Worm (Caenorhabditis elegans): ENCODE measurements around the gene idh-2.

The idh-2 gene

DNA sequence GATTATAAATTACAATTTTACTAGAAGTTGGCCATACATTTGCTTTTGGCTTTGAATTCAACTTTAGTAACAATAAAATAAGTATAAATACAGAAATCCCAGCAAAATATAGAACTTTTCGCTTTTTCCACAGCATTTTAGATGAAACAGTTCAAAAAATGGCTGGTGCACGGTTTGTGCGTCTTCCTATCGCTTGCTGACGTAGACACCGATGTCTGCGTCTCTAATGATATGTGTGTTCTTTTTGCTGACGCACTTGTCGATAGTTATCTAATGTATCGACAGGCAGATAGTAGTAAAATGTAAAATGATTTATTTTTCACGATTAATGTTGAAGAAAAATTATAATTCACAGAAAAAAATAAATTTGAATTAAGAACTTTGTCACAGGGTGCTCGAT, 8.8 kb upstream of the idh-2 start, which contains the start of gene hst-2:
hst-2 (minus strand) TSS at position 203 of the 400 bp plus-strand sequence.
- TF ChIP-seq ztf-23 (GFP tag; IDR thresholded peaks at IDR 0.05) (peak; percentile 52; the same call in 1 of the 2 replicates), flt-1 (GFP tag; IDR thresholded peaks at IDR 0.05) (peak; percentile 67), ztf-29 (GFP tag; IDR thresholded peaks at IDR 0.05) (no peak), ref-1 (GFP tag; conservative IDR thresholded peaks at IDR 0.05) (no peak), klf-2 (GFP tag; conservative IDR thresholded peaks at IDR 0.05) (no peak), cog-1 (tag; optimal IDR thresholded peaks at IDR 0.05) (peak; percentile 75), tab-1 (GFP tag; IDR thresholded peaks at IDR 0.05) (no peak), med-1 (GFP tag; optimal IDR thresholded peaks at IDR 0.05; ENCODE audit: insufficient read depth) (no peak)

DNA sequence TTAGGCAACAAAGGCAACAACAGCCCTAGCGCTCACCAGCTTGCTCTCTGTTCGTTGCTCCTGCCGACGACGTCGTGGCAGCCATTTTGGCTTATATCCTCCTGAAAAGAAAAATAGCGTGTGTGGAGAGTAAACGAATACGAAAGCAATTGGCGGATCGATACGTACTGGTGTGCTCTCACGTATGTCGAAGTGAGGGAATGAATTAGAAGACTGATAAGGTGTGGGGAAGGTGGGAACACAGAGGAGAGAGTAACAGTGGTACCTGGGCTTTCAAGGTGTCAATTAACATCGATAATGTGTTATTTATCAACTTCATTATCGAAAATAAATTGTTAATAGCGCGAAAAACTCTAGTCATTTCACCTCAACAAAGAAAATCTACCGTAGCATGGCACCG, 7.0 kb upstream of the idh-2 start, which contains the start of gene C34F6.5:
C34F6.5 (minus strand) TSS at position 101 of the 400 bp plus-strand sequence.
- TF ChIP-seq T22C8.4 (GFP tag; IDR thresholded peaks at IDR 0.05) = no peak
- TF ChIP-seq cog-1 (tag; optimal IDR thresholded peaks at IDR 0.05) = no peak
- TF ChIP-seq tab-1 (GFP tag; IDR thresholded peaks at IDR 0.05) = no peak
- TF ChIP-seq ztf-23 (GFP tag; IDR thresholded peaks at IDR 0.05) = no peak
- no peak for TF ChIP-seq ref-1 (GFP tag; conservative IDR thresholded peaks at IDR 0.05)

DNA sequence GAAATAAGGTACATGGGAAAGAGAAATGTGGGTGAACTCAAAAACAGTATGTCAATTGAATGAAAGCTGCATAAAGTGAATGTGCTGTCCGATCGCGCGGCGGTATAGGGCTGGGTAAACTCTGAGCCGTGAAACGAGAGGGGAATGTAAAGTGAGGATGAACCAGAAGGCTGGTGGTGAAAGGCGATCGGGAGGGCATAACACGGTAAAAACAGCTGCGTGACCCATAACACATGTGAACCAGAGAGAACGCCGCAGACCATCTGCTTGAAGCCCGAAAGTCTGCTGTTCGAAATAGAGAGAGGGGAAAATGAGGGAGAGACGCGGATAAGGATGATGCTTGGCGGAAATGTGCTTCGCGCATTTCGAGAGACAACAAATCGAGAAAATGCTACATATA, 5.4 kb upstream of the idh-2 start:
- TF ChIP-seq klf-2 (GFP tag; conservative IDR thresholded peaks at IDR 0.05) = no peak
- 0 out of 2 replicates have a peak, but pooled peaks have one; percentile 50 for TF ChIP-seq tab-1 (GFP tag; IDR thresholded peaks at IDR 0.05)

DNA sequence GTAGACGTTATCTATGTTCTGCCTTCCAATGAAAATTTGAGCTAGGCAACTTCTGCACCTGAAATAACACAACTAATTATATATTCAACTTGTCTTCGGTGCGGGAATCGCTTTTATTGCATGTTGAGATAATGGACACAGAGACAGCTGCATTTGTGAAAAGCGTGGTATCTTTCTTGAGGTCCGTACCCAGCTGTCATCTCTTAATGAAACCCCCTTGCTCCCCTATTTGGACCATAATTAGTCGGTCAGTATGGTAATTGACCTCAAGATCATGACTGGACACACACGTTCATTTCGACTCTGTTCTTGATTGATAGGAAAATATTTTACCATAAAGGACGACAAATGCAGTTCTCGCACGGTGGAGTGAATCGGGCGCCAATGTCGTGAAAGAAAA, 4.4 kb upstream of the idh-2 start:
- TF ChIP-seq ztf-23 (GFP tag; IDR thresholded peaks at IDR 0.05) (no peak), tab-1 (GFP tag; IDR thresholded peaks at IDR 0.05) (no peak), klf-2 (GFP tag; conservative IDR thresholded peaks at IDR 0.05) (no peak), flt-1 (GFP tag; IDR thresholded peaks at IDR 0.05) (no peak)

DNA sequence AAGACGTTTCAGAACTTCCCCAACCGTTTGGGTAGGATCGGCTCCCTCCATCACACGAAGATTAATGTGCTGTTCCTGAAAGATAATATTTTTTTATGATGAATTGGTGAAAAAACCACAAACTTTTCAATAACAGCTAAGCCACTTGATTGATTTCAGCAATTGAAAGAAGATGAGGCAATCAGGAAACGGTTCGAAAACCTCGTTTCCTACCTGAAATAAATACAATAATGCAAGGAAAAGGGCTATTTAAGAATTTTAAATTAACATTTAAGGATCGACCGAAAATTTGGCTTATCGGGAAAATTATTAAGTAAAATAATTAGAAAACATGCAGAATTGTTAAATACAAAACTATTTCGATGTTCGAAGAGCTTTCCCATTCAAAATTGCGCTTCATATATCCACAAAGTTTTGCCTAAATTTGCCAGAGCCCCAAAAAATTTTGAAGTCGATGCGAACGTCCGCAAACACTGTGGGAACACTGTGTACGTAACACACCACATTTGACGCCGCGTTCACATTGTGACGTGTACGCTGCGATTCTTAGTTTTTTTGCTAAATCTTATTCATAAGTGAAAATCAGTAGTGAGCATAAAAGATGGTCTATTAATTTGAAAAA, 6.9 kb downstream of the idh-2 start, which contains the start of gene C34F6.9:
C34F6.9 (minus strand) TSS at position 51 of the 622 bp plus-strand sequence.
- no peak for TF ChIP-seq T22C8.4 (GFP tag; IDR thresholded peaks at IDR 0.05)
- no peak for TF ChIP-seq ztf-29 (GFP tag; IDR thresholded peaks at IDR 0.05)
- no peak for TF ChIP-seq cog-1 (tag; optimal IDR thresholded peaks at IDR 0.05)
- no peak for TF ChIP-seq ztf-23 (GFP tag; IDR thresholded peaks at IDR 0.05)
- no peak for TF ChIP-seq tab-1 (GFP tag; IDR thresholded peaks at IDR 0.05)
- TF ChIP-seq klf-2 (GFP tag; conservative IDR thresholded peaks at IDR 0.05) = no peak
- no peak for TF ChIP-seq med-1 (GFP tag; optimal IDR thresholded peaks at IDR 0.05; ENCODE audit: insufficient read depth)
- TF ChIP-seq flt-1 (GFP tag; IDR thresholded peaks at IDR 0.05) = no peak
- no peak for TF ChIP-seq ref-1 (GFP tag; conservative IDR thresholded peaks at IDR 0.05)

DNA sequence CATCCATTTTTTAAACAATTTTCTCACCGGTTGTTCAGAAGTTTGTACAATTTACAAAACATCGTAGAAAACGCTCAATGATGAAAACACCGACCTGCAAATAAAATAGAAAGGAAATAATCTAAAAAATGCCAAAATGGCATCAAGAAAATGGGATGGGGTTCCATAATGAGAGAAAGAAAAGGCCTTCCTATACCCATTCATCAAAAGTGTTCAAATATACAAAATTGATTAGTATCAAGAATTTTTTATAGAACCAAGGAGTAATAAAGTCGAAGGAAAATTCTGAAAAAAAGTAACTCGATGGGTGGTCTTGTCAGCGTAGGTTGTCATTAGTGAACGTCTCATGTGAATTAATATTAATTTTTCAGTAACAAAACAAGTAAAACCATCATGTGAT, 10.8 kb downstream of the idh-2 start, which contains the start of gene C34F6.12:
C34F6.12 (minus strand) TSS at position 101 of the 400 bp plus-strand sequence.
- no peak for TF ChIP-seq klf-2 (GFP tag; conservative IDR thresholded peaks at IDR 0.05)
- TF ChIP-seq T22C8.4 (GFP tag; IDR thresholded peaks at IDR 0.05) = no peak
- TF ChIP-seq flt-1 (GFP tag; IDR thresholded peaks at IDR 0.05) = no peak
- no peak for TF ChIP-seq tab-1 (GFP tag; IDR thresholded peaks at IDR 0.05)
- TF ChIP-seq ztf-23 (GFP tag; IDR thresholded peaks at IDR 0.05) = no peak
- TF ChIP-seq ref-1 (GFP tag; conservative IDR thresholded peaks at IDR 0.05) = no peak
- TF ChIP-seq med-1 (GFP tag; optimal IDR thresholded peaks at IDR 0.05; ENCODE audit: insufficient read depth) = no peak
- TF ChIP-seq cog-1 (tag; optimal IDR thresholded peaks at IDR 0.05) = no peak
- no peak for TF ChIP-seq ztf-29 (GFP tag; IDR thresholded peaks at IDR 0.05)

DNA sequence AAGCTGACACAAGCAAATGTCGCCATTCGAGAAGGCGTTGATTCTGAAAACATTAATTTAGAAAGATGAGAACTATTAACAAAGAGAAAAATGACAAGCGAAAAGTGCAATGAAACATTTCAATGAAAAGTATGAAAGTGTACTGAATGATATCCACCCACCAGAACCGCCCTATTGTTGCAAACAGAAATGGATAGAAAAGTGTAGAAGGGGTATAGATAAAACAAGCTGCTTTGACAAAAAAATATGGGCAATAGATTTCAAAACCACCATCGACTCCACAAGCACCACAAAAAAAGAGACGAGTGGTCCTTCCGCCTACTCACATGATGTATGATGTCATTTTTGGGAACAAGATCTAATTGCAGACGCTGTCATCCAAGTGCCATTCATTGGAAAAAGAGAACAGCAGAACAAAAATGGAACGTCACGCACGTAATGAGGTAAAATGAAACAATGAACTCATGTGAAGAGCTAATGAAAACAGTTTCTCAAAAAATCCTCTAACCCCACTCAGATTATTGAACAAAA, 24.9 kb downstream of the idh-2 start, which contains the start of gene C34F6.10:
C34F6.10 (minus strand) TSS at position 51 of the 531 bp plus-strand sequence.
- TF ChIP-seq ztf-29 (GFP tag; IDR thresholded peaks at IDR 0.05) (no peak), med-1 (GFP tag; optimal IDR thresholded peaks at IDR 0.05; ENCODE audit: insufficient read depth) (no peak)

DNA sequence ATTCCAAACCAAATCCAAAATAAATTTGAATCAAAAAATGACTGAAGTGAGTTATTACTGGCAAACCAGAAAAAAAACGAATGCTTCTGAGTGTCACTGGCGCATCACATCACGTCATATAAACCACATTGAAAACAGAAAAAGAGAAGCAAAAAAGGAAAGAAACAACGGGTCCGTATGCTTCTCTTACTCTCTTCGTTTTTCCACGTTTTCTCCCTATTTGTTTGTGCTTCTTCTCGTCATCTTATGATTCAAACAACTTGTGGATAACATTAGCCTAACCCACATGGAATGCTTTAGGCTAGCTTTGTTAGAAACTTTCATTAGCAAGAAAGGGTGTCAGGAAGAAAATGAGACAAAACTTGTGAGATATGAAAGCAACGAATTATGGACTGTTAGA, 25.7 kb downstream of the idh-2 start:
- TF ChIP-seq ztf-23 (GFP tag; IDR thresholded peaks at IDR 0.05) (no peak), flt-1 (GFP tag; IDR thresholded peaks at IDR 0.05) (no peak)

DNA sequence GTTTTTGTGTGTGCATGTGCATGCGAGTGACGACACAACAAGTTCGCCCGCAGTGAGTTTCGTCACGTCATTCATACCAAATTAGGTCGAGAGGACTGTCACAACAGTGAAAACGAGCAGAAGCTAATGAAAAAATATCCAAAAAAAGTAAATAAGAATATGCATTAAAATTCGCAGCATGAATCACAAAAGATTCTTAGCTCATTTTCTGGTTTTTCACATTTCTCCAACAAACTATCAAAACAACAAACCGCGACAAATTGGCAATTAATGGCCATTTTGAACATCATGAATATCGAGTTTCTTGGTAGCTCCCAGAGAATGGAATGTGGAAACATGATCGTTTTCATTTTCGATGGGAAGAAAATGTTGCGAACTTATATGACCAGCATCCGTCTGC, 27.8 kb downstream of the idh-2 start:
- TF ChIP-seq ztf-29 (GFP tag; IDR thresholded peaks at IDR 0.05) (no peak), ref-1 (GFP tag; conservative IDR thresholded peaks at IDR 0.05) (no peak), klf-2 (GFP tag; conservative IDR thresholded peaks at IDR 0.05) (no peak), flt-1 (GFP tag; IDR thresholded peaks at IDR 0.05) (no peak), T22C8.4 (GFP tag; IDR thresholded peaks at IDR 0.05) (no peak), med-1 (GFP tag; optimal IDR thresholded peaks at IDR 0.05; ENCODE audit: insufficient read depth) (no peak)

DNA sequence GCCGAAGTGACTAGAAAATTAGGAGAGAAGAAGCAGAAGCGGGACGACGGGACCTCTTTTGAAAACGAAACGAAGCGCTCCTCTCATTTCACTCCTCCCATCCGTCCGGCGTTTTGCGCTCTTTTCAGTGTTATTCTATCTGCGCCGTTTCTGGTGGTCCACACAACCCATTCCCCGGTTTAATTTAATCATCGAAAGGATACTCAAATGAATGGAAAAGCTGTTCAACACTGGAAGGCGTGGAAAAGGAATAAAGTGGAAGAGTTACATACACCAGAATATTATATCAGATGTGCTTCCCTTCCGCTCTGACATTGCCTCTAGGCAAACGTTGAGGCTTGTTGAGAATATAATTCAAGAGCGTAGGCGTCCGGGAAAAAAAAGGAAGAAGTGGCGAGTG, 29.3 kb downstream of the idh-2 start:
- TF ChIP-seq ztf-23 (GFP tag; IDR thresholded peaks at IDR 0.05) (0 out of 2 replicates have a peak, but pooled peaks have one; percentile 41), flt-1 (GFP tag; IDR thresholded peaks at IDR 0.05) (no peak), med-1 (GFP tag; optimal IDR thresholded peaks at IDR 0.05; ENCODE audit: insufficient read depth) (no peak), cog-1 (tag; optimal IDR thresholded peaks at IDR 0.05) (no peak), klf-2 (GFP tag; conservative IDR thresholded peaks at IDR 0.05) (no peak), T22C8.4 (GFP tag; IDR thresholded peaks at IDR 0.05) (no peak), ztf-29 (GFP tag; IDR thresholded peaks at IDR 0.05) (no peak), tab-1 (GFP tag; IDR thresholded peaks at IDR 0.05) (no peak)

DNA sequence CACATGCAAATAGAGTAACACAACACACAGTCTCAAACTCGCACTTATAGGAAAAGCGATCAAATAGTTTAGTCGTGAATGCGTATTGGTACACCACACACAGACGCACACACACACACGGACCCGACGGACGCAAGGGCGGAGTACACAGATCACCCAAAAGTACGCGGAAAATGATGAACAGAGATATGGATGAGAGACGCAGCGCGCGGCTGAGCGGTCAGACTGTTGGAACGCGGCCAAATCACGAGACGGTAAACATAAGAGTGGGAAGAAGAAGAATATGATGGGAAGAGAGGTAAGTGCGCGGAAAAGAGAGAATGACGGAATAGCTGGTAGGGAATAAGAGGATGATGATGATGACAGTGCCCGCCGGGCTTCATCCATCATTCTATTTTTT, 32.3 kb downstream of the idh-2 start:
- TF ChIP-seq med-1 (GFP tag; optimal IDR thresholded peaks at IDR 0.05; ENCODE audit: insufficient read depth) (no peak), cog-1 (tag; optimal IDR thresholded peaks at IDR 0.05) (peak; percentile 2), T22C8.4 (GFP tag; IDR thresholded peaks at IDR 0.05) (no peak), ztf-29 (GFP tag; IDR thresholded peaks at IDR 0.05) (no peak), flt-1 (GFP tag; IDR thresholded peaks at IDR 0.05) (peak; percentile 37; the same call in 1 of the 2 replicates)

Data from whole organism, midembryonic.